Worm (Caenorhabditis elegans): ENCODE data around the gene clec-149.

Gene clec-149

DNA sequence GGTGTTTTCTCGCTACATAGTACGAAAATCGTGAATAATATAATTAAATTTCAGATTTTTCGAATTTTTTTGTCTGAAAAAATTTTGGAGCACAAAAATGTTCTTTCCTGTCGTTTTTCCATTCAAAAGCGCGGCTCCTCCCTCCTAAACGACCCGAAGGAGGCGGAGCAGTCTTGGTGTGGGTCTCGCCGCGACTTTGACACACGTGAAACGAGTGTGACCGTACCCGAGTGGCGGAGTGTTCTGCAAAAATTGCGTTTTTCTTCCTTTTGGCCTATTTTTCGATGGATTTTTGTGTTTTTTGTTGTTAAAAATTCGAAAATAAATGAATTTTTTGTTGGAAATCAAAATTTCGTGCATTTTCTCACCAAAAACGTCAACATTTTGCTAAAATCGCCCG is 29.4 kb upstream of the clec-149 start, which contains the start of gene snt-2:
Gene snt-2 (minus strand): TSS at position 139 of the 400 bp plus-strand sequence.
- peak; percentile 8 for TF ChIP-seq pros-1 (tag; optimal IDR thresholded peaks at IDR 0.05)
- no peak for TF ChIP-seq mec-3 (tag; optimal IDR thresholded peaks at IDR 0.05; ENCODE audit: borderline replicate concordance)
- no peak for TF ChIP-seq zip-5 (tag; optimal IDR thresholded peaks at IDR 0.05)
- TF ChIP-seq sox-2 (GFP tag; IDR thresholded peaks at IDR 0.05), result no peak
- no peak for TF ChIP-seq pag-3 (tag; optimal IDR thresholded peaks at IDR 0.05; ENCODE audit: borderline replicate concordance)
- TF ChIP-seq pat-9 (tag; optimal IDR thresholded peaks at IDR 0.05), result no peak
- TF ChIP-seq tbx-7 (tag; optimal IDR thresholded peaks at IDR 0.05), result no peak
- no peak for TF ChIP-seq sox-4 (tag; optimal IDR thresholded peaks at IDR 0.05)
- peak; percentile 59 for TF ChIP-seq ceh-31 (tag; optimal IDR thresholded peaks at IDR 0.05)
- TF ChIP-seq unc-42 (tag; optimal IDR thresholded peaks at IDR 0.05), result peak; percentile 31
- TF ChIP-seq elt-2 (tag; optimal IDR thresholded peaks at IDR 0.05), result peak; percentile 38
- no peak for TF ChIP-seq elt-4 (tag; optimal IDR thresholded peaks at IDR 0.05)
- TF ChIP-seq ceh-18 (tag; optimal IDR thresholded peaks at IDR 0.05), result peak; percentile 17
- TF ChIP-seq sdc-2 (tag; optimal IDR thresholded peaks at IDR 0.05), result no peak
- peak; percentile 65 for TF ChIP-seq hlh-30 (tag; optimal IDR thresholded peaks at IDR 0.05; ENCODE audit: insufficient read depth)
- no peak for TF ChIP-seq lim-6 (tag; optimal IDR thresholded peaks at IDR 0.05)
- TF ChIP-seq lin-11 (tag; optimal IDR thresholded peaks at IDR 0.05), result no peak
- TF ChIP-seq gmeb-2 (tag; optimal IDR thresholded peaks at IDR 0.05), result no peak
- TF ChIP-seq Y22D7AL.16 (tag; optimal IDR thresholded peaks at IDR 0.05), result no peak
- TF ChIP-seq fax-1 (tag; optimal IDR thresholded peaks at IDR 0.05), result no peak
- no peak for TF ChIP-seq dve-1 (tag; optimal IDR thresholded peaks at IDR 0.05)
- TF ChIP-seq ceh-19 (GFP tag; optimal IDR thresholded peaks at IDR 0.05), result no peak
- no peak for TF ChIP-seq ceh-14 (tag; optimal IDR thresholded peaks at IDR 0.05)
- TF ChIP-seq pax-1 (tag; optimal IDR thresholded peaks at IDR 0.05), result peak; percentile 19
- TF ChIP-seq hlh-6 (tag; optimal IDR thresholded peaks at IDR 0.05), result no peak
- TF ChIP-seq ceh-34 (tag; optimal IDR thresholded peaks at IDR 0.05), result no peak
- no peak for TF ChIP-seq eyg-1 (tag; optimal IDR thresholded peaks at IDR 0.05)
- TF ChIP-seq rnt-1 (tag; optimal IDR thresholded peaks at IDR 0.05), result no peak
- no peak for TF ChIP-seq ceh-45 (GFP tag; IDR thresholded peaks at IDR 0.05)
- TF ChIP-seq pha-2 (tag; optimal IDR thresholded peaks at IDR 0.05), result no peak
- no peak for TF ChIP-seq ceh-6 (GFP tag; optimal IDR thresholded peaks at IDR 0.05)
- TF ChIP-seq pha-4 (tag; optimal IDR thresholded peaks at IDR 0.05), result no peak
- no peak for TF ChIP-seq madf-2 (tag; optimal IDR thresholded peaks at IDR 0.05)
- no peak for TF ChIP-seq hlh-15 (tag; optimal IDR thresholded peaks at IDR 0.05)
- TF ChIP-seq ama-1 (optimal IDR thresholded peaks at IDR 0.05), result no peak
- no peak for TF ChIP-seq fkh-10 (GFP tag; optimal IDR thresholded peaks at IDR 0.05)
- TF ChIP-seq ceh-2 (tag; optimal IDR thresholded peaks at IDR 0.05), result peak; percentile 17
- no peak for TF ChIP-seq pqm-1 (tag; optimal IDR thresholded peaks at IDR 0.05)
- no peak for TF ChIP-seq unc-3 (GFP tag; conservative IDR thresholded peaks at IDR 0.05)
- no peak for TF ChIP-seq unc-3 (tag; optimal IDR thresholded peaks at IDR 0.05)
- no peak for TF ChIP-seq C08G9.2 (tag; optimal IDR thresholded peaks at IDR 0.05)
- no peak for TF ChIP-seq ceh-9 (tag; optimal IDR thresholded peaks at IDR 0.05)
- TF ChIP-seq npax-4 (tag; optimal IDR thresholded peaks at IDR 0.05), result no peak
- TF ChIP-seq ceh-24 (tag; optimal IDR thresholded peaks at IDR 0.05), result no peak
- no peak for TF ChIP-seq dmd-4 (tag; optimal IDR thresholded peaks at IDR 0.05; ENCODE audit: borderline replicate concordance)
- TF ChIP-seq ztf-16 (tag; optimal IDR thresholded peaks at IDR 0.05), result no peak
- TF ChIP-seq ahr-1 (tag; optimal IDR thresholded peaks at IDR 0.05), result no peak
- no peak for TF ChIP-seq K02D7.2 (tag; optimal IDR thresholded peaks at IDR 0.05)
- TF ChIP-seq F13H6.1 (tag; optimal IDR thresholded peaks at IDR 0.05), result no peak
- TF ChIP-seq K09A11.1 (tag; optimal IDR thresholded peaks at IDR 0.05; ENCODE audit: insufficient read depth), result no peak
- no peak for TF ChIP-seq nhr-232 (tag; optimal IDR thresholded peaks at IDR 0.05)
- peak; percentile 87 for TF ChIP-seq nfya-1 (tag; optimal IDR thresholded peaks at IDR 0.05)
- TF ChIP-seq ttx-3 (tag; optimal IDR thresholded peaks at IDR 0.05), result no peak
- TF ChIP-seq odd-2 (tag; optimal IDR thresholded peaks at IDR 0.05), result no peak

Measured in whole organism, late embryonic.